Fruit fly (Drosophila melanogaster) whole organism, embryonic: Measurements from ENCODE around the gene Cpn.

Experiments
- ATbp ChIP-seq: fragments of 200-800 bp; sonication (Bioruptor generic); optimal IDR thresholded peaks from 2 replicates; lab custom pipeline; 2017; ENCODE audit warnings: missing biosample characterization, mild to moderate bottlenecking, missing genetic modification characterization, missing genetic modification reagents
- Ada2b ChIP-seq: fragments of 200-800 bp; sonication (Bioruptor generic); IDR thresholded peaks from 2 replicates; pipeline ENCODE4 v1.3.6; 2022; ENCODE audit warnings: missing biosample characterization, missing genetic modification characterization
- Asciz ChIP-seq: fragments of 200-800 bp; sonication (Bioruptor generic); optimal IDR thresholded peaks from 2 replicates; lab custom pipeline; 2017; ENCODE audit warnings: missing biosample characterization, mild to moderate bottlenecking, missing genetic modification characterization, missing genetic modification reagents
- Bdp1 ChIP-seq: fragments of 200-800 bp; sonication (Bioruptor generic); optimal IDR thresholded peaks from 3 replicates; lab custom pipeline; 2016; ENCODE audit warnings: missing biosample characterization, missing genetic modification characterization
- Bgb ChIP-seq: fragments of 200-800 bp; sonication (Bioruptor generic); IDR thresholded peaks from 2 replicates; pipeline ENCODE4 v1.3.6; 2022; ENCODE audit warnings: missing biosample characterization, missing genetic modification characterization; ENCODE audit not compliant: partially characterized antibody
- Blimp-1 ChIP-seq: fragments of 200-800 bp; sonication (Bioruptor generic); optimal IDR thresholded peaks from 3 replicates; lab custom pipeline; 2018; ENCODE audit warnings: missing biosample characterization, missing genetic modification characterization, mild to moderate bottlenecking, moderate library complexity, missing genetic modification reagents
- CG14050 ChIP-seq: fragments of 200-800 bp; sonication (Bioruptor generic); IDR thresholded peaks from 3 replicates; pipeline ENCODE4 v1.3.6; 2022; ENCODE audit warnings: missing biosample characterization, missing genetic modification characterization
- CG15479 ChIP-seq: fragments of 200-800 bp; sonication (Bioruptor generic); optimal IDR thresholded peaks from 3 replicates; lab custom pipeline; 2019; ENCODE audit warnings: missing biosample characterization, mild to moderate bottlenecking, missing genetic modification characterization, moderate library complexity
- CG17186 ChIP-seq: fragments of 200-800 bp; sonication (Bioruptor generic); optimal IDR thresholded peaks from 3 replicates; lab custom pipeline; 2017; ENCODE audit warnings: missing biosample characterization, missing genetic modification reagents, missing genetic modification characterization
- CG17385 ChIP-seq: fragments of 200-800 bp; sonication (Bioruptor generic); optimal IDR thresholded peaks from 3 replicates; lab custom pipeline; 2018; ENCODE audit warnings: missing biosample characterization, mild to moderate bottlenecking, missing genetic modification characterization
- CG1832 ChIP-seq: fragments of 200-800 bp; sonication (Bioruptor generic); optimal IDR thresholded peaks from 2 replicates; lab custom pipeline; 2017; ENCODE audit warnings: missing biosample characterization, mild to moderate bottlenecking, missing genetic modification characterization, inconsistent platforms
- CG30403 ChIP-seq: fragments of 200-800 bp; sonication (Bioruptor generic); optimal IDR thresholded peaks from 3 replicates; lab custom pipeline; 2016; ENCODE audit warnings: missing biosample characterization, missing genetic modification characterization
- CG6272 ChIP-seq: fragments of 200-800 bp; sonication (Bioruptor generic); IDR thresholded peaks from 2 replicates; pipeline ENCODE4 v1.3.6; 2022; ENCODE audit warnings: missing biosample characterization, missing genetic modification characterization
- CG7987 ChIP-seq: fragments of 200-800 bp; sonication (Bioruptor generic); optimal IDR thresholded peaks from 2 replicates; lab custom pipeline; 2018; ENCODE audit warnings: missing biosample characterization, mild to moderate bottlenecking, missing genetic modification characterization, moderate library complexity
- CG9437 ChIP-seq: fragments of 200-800 bp; sonication (Bioruptor generic); optimal IDR thresholded peaks from 2 replicates; lab custom pipeline; 2018; ENCODE audit warnings: missing biosample characterization, mild to moderate bottlenecking, missing genetic modification characterization
- CG9797 ChIP-seq: fragments of 200-800 bp; sonication (Bioruptor generic); optimal IDR thresholded peaks from 3 replicates; lab custom pipeline; 2018; ENCODE audit warnings: missing biosample characterization, mild to moderate bottlenecking, missing genetic modification characterization
- CoRest ChIP-seq: fragments of 200-800 bp; sonication (Bioruptor generic); optimal IDR thresholded peaks from 3 replicates; lab custom pipeline; 2018; ENCODE audit warnings: missing biosample characterization, mild to moderate bottlenecking, missing genetic modification characterization, moderate library complexity
- Deaf1 ChIP-seq: fragments of 200-800 bp; optimal IDR thresholded peaks from 3 replicates; lab custom pipeline; 2019; ENCODE audit warnings: missing biosample characterization, mild to moderate bottlenecking, missing genetic modification characterization, moderate library complexity
- ERR ChIP-seq: fragments of 200-800 bp; sonication (Bioruptor generic); optimal IDR thresholded peaks from 2 replicates; lab custom pipeline; 2016; ENCODE audit warnings: missing biosample characterization, missing genetic modification characterization
- Ets65A ChIP-seq: fragments of 200-800 bp; sonication (Bioruptor generic); peaks from one replicate; lab custom pipeline; 2016; ENCODE audit warnings: missing biosample characterization, missing genetic modification characterization
- MESR4 ChIP-seq: fragments of 200-800 bp; sonication (Bioruptor generic); optimal IDR thresholded peaks from 2 replicates; lab custom pipeline; 2018; ENCODE audit warnings: missing biosample characterization, mild to moderate bottlenecking, missing genetic modification characterization, moderate library complexity
- NC2α ChIP-seq: fragments of 200-800 bp; sonication (Bioruptor generic); optimal IDR thresholded peaks from 2 replicates; lab custom pipeline; 2016; ENCODE audit warnings: missing biosample characterization, missing genetic modification characterization
- Poxn ChIP-seq: fragments of 200-800 bp; sonication (Bioruptor generic); IDR thresholded peaks from 2 replicates; pipeline ENCODE4 v1.3.6; 2022; ENCODE audit warnings: missing biosample characterization, missing genetic modification characterization
- Scr ChIP-seq: fragments of 200-800 bp; sonication (Bioruptor generic); IDR thresholded peaks from 2 replicates; pipeline ENCODE4 v1.3.6; 2022; ENCODE audit warnings: missing biosample characterization, missing genetic modification characterization; ENCODE audit not compliant: partially characterized antibody
- Sin3A ChIP-seq: fragments of >200 bp; optimal IDR thresholded peaks from 2 replicates; lab custom pipeline; 2018
- ato ChIP-seq: fragments of 200-800 bp; sonication (Bioruptor generic); IDR thresholded peaks from 2 replicates; pipeline ENCODE4 v1.3.6; 2022; ENCODE audit warnings: missing biosample characterization, missing genetic modification characterization; ENCODE audit not compliant: partially characterized antibody
- bab2 ChIP-seq: fragments of 200-800 bp; sonication (Bioruptor generic); optimal IDR thresholded peaks from 2 replicates; lab custom pipeline; 2016; ENCODE audit warnings: missing biosample characterization, missing genetic modification characterization
- cad ChIP-seq: fragments of >200 bp; optimal IDR thresholded peaks from 2 replicates; lab custom pipeline; 2017; ENCODE audit warnings: missing biosample characterization, missing genetic modification characterization
- cato ChIP-seq: fragments of 200-800 bp; sonication (Bioruptor generic); optimal IDR thresholded peaks from 2 replicates; lab custom pipeline; 2016; ENCODE audit warnings: missing biosample characterization, missing genetic modification characterization, borderline replicate concordance
- chif ChIP-seq, 2 experiments: fragments of 200-800 bp; sonication (Bioruptor generic); optimal IDR thresholded peaks; 3 replicates each; lab custom pipeline; 2016; ENCODE audit warnings: missing biosample characterization in 2 of 2, missing genetic modification characterization in 2 of 2
- danr ChIP-seq: fragments of 200-800 bp; sonication (Bioruptor generic); IDR thresholded peaks from 2 replicates; pipeline ENCODE4 v1.3.6; 2022; ENCODE audit warnings: missing biosample characterization, missing genetic modification characterization
- dysf ChIP-seq: fragments of 200-800 bp; sonication (Bioruptor generic); IDR thresholded peaks from 3 replicates; pipeline ENCODE4 v1.3.6; 2022; ENCODE audit warnings: missing biosample characterization, missing genetic modification characterization
- ems ChIP-seq: fragments of 200-800 bp; sonication (Bioruptor generic); optimal IDR thresholded peaks from 3 replicates; lab custom pipeline; 2016; ENCODE audit warnings: missing biosample characterization, missing genetic modification characterization
- esg ChIP-seq: fragments of 200-800 bp; sonication (Bioruptor generic); conservative IDR thresholded peaks from 2 replicates; pipeline ENCODE4 v1.3.6; 2022; ENCODE audit warnings: missing biosample characterization, missing genetic modification characterization
- fd3F ChIP-seq: fragments of 200-800 bp; sonication (Bioruptor generic); optimal IDR thresholded peaks from 2 replicates; lab custom pipeline; 2018; ENCODE audit warnings: missing biosample characterization, mild to moderate bottlenecking, missing genetic modification characterization, moderate library complexity
- gsb-n ChIP-seq: fragments of 200-800 bp; sonication (Bioruptor generic); optimal IDR thresholded peaks from 3 replicates; lab custom pipeline; 2018; ENCODE audit warnings: missing biosample characterization, mild to moderate bottlenecking, missing genetic modification characterization
- inv ChIP-seq: fragments of 200-800 bp; sonication (Bioruptor generic); IDR thresholded peaks from 2 replicates; pipeline ENCODE4 v1.3.6; 2022; ENCODE audit warnings: missing biosample characterization, missing genetic modification characterization; ENCODE audit not compliant: partially characterized antibody
- knrl ChIP-seq: fragments of 200-800 bp; sonication (Bioruptor generic); IDR thresholded peaks from 3 replicates; pipeline ENCODE4 v1.3.6; 2022; ENCODE audit warnings: missing biosample characterization, missing genetic modification characterization; ENCODE audit not compliant: partially characterized antibody
- mirr ChIP-seq: fragments of 200-800 bp; sonication (Bioruptor generic); optimal IDR thresholded peaks from 3 replicates; lab custom pipeline; 2018; ENCODE audit warnings: missing biosample characterization, mild to moderate bottlenecking, missing genetic modification characterization
- nmo ChIP-seq: fragments of 200-800 bp; sonication (Bioruptor generic); optimal IDR thresholded peaks from 2 replicates; lab custom pipeline; 2018; ENCODE audit warnings: missing biosample characterization, mild to moderate bottlenecking, missing genetic modification characterization, moderate library complexity
- nom ChIP-seq: fragments of 200-800 bp; sonication (Bioruptor generic); optimal IDR thresholded peaks from 2 replicates; lab custom pipeline; 2017; ENCODE audit warnings: missing biosample characterization, missing genetic modification characterization, mild to moderate bottlenecking, moderate library complexity, missing genetic modification reagents
- pnt ChIP-seq: fragments of 200-800 bp; sonication (Bioruptor generic); optimal IDR thresholded peaks from 3 replicates; lab custom pipeline; 2016; ENCODE audit warnings: missing biosample characterization, missing genetic modification characterization
- sqz ChIP-seq: fragments of 200-800 bp; sonication (Bioruptor generic); optimal IDR thresholded peaks from 3 replicates; lab custom pipeline; 2018; ENCODE audit warnings: missing biosample characterization, mild to moderate bottlenecking, missing genetic modification characterization
- sr ChIP-seq: fragments of 200-800 bp; sonication (Bioruptor generic); IDR thresholded peaks from 3 replicates; pipeline ENCODE4 v1.3.6; 2022; ENCODE audit warnings: missing biosample characterization, missing genetic modification characterization
- stwl ChIP-seq: fragments of 200-800 bp; sonication (Bioruptor generic); optimal IDR thresholded peaks from 3 replicates; lab custom pipeline; 2018; ENCODE audit warnings: missing biosample characterization, mild to moderate bottlenecking, missing genetic modification characterization, moderate library complexity
- tap ChIP-seq: fragments of 200-800 bp; optimal IDR thresholded peaks from 3 replicates; lab custom pipeline; 2019; ENCODE audit warnings: missing biosample characterization, mild to moderate bottlenecking, missing genetic modification characterization, moderate library complexity
- tll ChIP-seq, 2 experiments: fragments of 200-800 bp in 1 of 2; fragments of >200 bp in 1 of 2; sonication (Bioruptor generic) in 1 of 2; optimal IDR thresholded peaks; 2 replicates each; lab custom pipeline; 2017 to 2019; ENCODE audit warnings: missing biosample characterization in 2 of 2, missing genetic modification characterization in 2 of 2, mild to moderate bottlenecking in 1 of 2, moderate library complexity in 1 of 2
- z ChIP-seq: fragments of 200-800 bp; sonication (Bioruptor generic); IDR thresholded peaks from 3 replicates; pipeline ENCODE4 v1.3.6; 2022; ENCODE audit warnings: missing biosample characterization, missing genetic modification characterization
- zen ChIP-seq: fragments of 200-800 bp; sonication (Bioruptor generic); optimal IDR thresholded peaks from 3 replicates; lab custom pipeline; 2018; ENCODE audit warnings: missing biosample characterization, mild to moderate bottlenecking, missing genetic modification characterization, moderate library complexity

Gene Cpn

DNA sequence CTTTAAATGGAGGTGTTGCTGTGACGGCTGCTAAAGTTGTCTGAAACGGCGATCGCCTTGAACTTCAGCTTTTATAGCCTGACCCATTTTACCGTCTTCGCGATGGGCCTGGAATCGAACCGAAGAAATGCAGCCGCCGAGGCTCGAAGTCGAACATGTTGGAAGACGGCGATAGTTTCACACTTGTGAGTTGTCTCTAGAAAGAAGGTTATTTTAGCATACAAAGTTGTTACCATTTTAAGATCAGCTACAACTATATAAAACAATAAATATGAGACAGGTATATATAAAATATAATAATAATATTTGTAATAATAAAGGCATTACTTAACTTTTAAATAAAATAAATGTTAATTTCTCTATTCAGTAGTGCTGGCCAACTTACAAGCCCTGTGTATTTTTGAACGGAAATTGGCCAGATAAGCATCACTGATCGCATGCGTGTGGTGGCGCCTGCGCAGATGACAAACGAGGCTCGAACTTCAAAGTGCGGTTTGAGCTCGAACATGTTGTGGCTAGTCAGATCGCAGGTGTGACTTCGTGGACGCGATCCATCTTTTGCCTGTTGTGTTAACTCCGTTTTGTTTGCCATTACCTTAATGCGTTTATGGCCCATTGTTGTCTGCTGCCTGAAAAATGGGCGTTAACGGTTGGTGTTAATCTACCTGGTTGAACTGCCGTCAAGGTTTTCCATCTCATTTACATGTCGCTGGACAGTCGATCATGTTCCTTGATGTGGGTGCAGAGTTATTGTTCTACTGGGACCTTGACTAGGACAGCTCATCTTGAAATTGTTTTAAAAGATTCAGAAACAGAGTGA is 37.6 kb downstream of the Cpn start, which contains the start of gene CG4702:
Gene CG4702, minus strand, starts transcription at position 51 of the 820 bp plus-strand sequence.
- TF ChIP-seq CG9797 (GFP tag; lab: Kevin White, UChicago) (no peak), tap (no peak), CG30403 (GFP tag; lab: Kevin White, UChicago) (no peak), ATbp (GFP tag; lab: Kevin White, UChicago) (no peak), nom (GFP tag; lab: Kevin White, UChicago) (no peak), CG7987 (no peak), CG15479 (no peak), cad (GFP tag; lab: Kevin White, UChicago) (peak; percentile 97), MESR4 (GFP tag; lab: Kevin White, UChicago) (no peak), ERR (no peak), NC2α (GFP tag; lab: Kevin White, UChicago) (no peak), CG17186 (GFP tag; lab: Kevin White, UChicago) (no peak), ems (no peak), ato (GFP tag; lab: Robert Waterston, UW) (no peak), danr (GFP tag; lab: Robert Waterston, UW) (no peak), Bgb (GFP tag; lab: Robert Waterston, UW) (no peak), fd3F (GFP tag; lab: Kevin White, UChicago) (no peak), bab2 (GFP tag; lab: Kevin White, UChicago) (no peak), cato (GFP tag; lab: Kevin White, UChicago) (no peak), CG17385 (GFP tag; lab: Kevin White, UChicago) (no peak), zen (tag; lab: Kevin White, UChicago) (peak; percentile 98), stwl (tag; lab: Kevin White, UChicago) (peak; percentile 15), Asciz (GFP tag; lab: Kevin White, UChicago) (no peak), sqz (no peak), CG14050 (GFP tag; lab: Robert Waterston, UW) (no peak), Deaf1 (tag; lab: Kevin White, UChicago) (peak; percentile 13), tll (GFP tag; optimal IDR thresholded peaks at IDR 0.05; lab: Kevin White, UChicago) (peak in 1 of 2 experiments; percentile 100), esg (GFP tag; lab: Robert Waterston, UW) (no peak), Scr (GFP tag; lab: Robert Waterston, UW) (peak; percentile 63), z (GFP tag; lab: Robert Waterston, UW) (no peak), nmo (GFP tag; lab: Kevin White, UChicago) (no peak), inv (GFP tag; lab: Robert Waterston, UW) (no peak), Ada2b (GFP tag; lab: Robert Waterston, UW) (no peak), Bdp1 (GFP tag; lab: Kevin White, UChicago) (no peak), CG9437 (GFP tag; lab: Kevin White, UChicago) (no peak), Poxn (GFP tag; lab: Robert Waterston, UW) (no peak), CG6272 (GFP tag; lab: Robert Waterston, UW) (no peak), Blimp-1 (GFP tag; lab: Kevin White, UChicago) (peak; percentile 7), gsb-n (tag; lab: Kevin White, UChicago) (no peak), pnt (GFP tag; lab: Kevin White, UChicago) (no peak), chif (GFP tag; optimal IDR thresholded peaks at IDR 0.05; lab: Kevin White, UChicago) (no peak), Sin3A (lab: Kevin White, UChicago) (no peak), CG1832 (no peak), sr (GFP tag; lab: Robert Waterston, UW) (no peak), CoRest (no peak), dysf (GFP tag; lab: Robert Waterston, UW) (no peak), Ets65A (GFP tag; lab: Kevin White, UChicago) (peak; percentile 6), knrl (GFP tag; lab: Robert Waterston, UW) (0 out of 3 replicates have a peak, but pooled peaks have one; percentile 36), mirr (GFP tag; lab: Kevin White, UChicago) (no peak)
